Fruit fly (Drosophila melanogaster) whole organism, embryonic: Measurements from ENCODE around the gene east.

ENCODE experiments used
- Atf6 ChIP-seq: fragments of 200-800 bp; sonication (Bioruptor generic); IDR thresholded peaks from 2 replicates; pipeline ENCODE4 v1.3.6; 2022; ENCODE audit warnings: missing biosample characterization, missing genetic modification characterization
- CG10147 ChIP-seq: fragments of 200-800 bp; sonication (Bioruptor generic); optimal IDR thresholded peaks from 2 replicates; lab custom pipeline; 2019; ENCODE audit warnings: missing biosample characterization, mild to moderate bottlenecking, missing genetic modification characterization, moderate library complexity
- CG12155 ChIP-seq: fragments of 200-800 bp; sonication (Bioruptor generic); optimal IDR thresholded peaks from 3 replicates; lab custom pipeline; 2016; ENCODE audit warnings: missing biosample characterization, missing genetic modification characterization
- CG12219 ChIP-seq: fragments of 200-800 bp; sonication (Bioruptor generic); optimal IDR thresholded peaks from 3 replicates; lab custom pipeline; 2018; ENCODE audit warnings: missing biosample characterization, mild to moderate bottlenecking, missing genetic modification characterization
- CG12659 ChIP-seq: fragments of 200-800 bp; sonication (Bioruptor generic); optimal IDR thresholded peaks from 3 replicates; lab custom pipeline; 2017; ENCODE audit warnings: mild to moderate bottlenecking, missing biosample characterization, missing genetic modification reagents, missing genetic modification characterization
- CG18599 ChIP-seq: fragments of 200-800 bp; sonication (Bioruptor generic); optimal IDR thresholded peaks from 3 replicates; lab custom pipeline; 2017; ENCODE audit warnings: missing biosample characterization, missing genetic modification characterization, mild to moderate bottlenecking, moderate library complexity, missing genetic modification reagents
- CG2678 ChIP-seq: fragments of 200-800 bp; sonication (Bioruptor generic); optimal IDR thresholded peaks from 3 replicates; lab custom pipeline; 2019; ENCODE audit warnings: missing biosample characterization, mild to moderate bottlenecking, missing genetic modification characterization, moderate library complexity
- CG30020 ChIP-seq: fragments of 200-800 bp; optimal IDR thresholded peaks from 2 replicates; lab custom pipeline; 2019; ENCODE audit warnings: missing biosample characterization, mild to moderate bottlenecking, missing genetic modification characterization, moderate library complexity
- CG30403 ChIP-seq: fragments of 200-800 bp; sonication (Bioruptor generic); optimal IDR thresholded peaks from 3 replicates; lab custom pipeline; 2016; ENCODE audit warnings: missing biosample characterization, missing genetic modification characterization
- CG31365 ChIP-seq: fragments of 200-800 bp; sonication (Bioruptor generic); optimal IDR thresholded peaks from 2 replicates; lab custom pipeline; 2018; ENCODE audit warnings: missing biosample characterization, mild to moderate bottlenecking, missing genetic modification characterization
- CG32767 ChIP-seq: fragments of 200-800 bp; sonication (Bioruptor generic); IDR thresholded peaks from 2 replicates; pipeline ENCODE4 v1.3.6; 2022; ENCODE audit warnings: missing biosample characterization, missing genetic modification characterization
- CG3838 ChIP-seq: fragments of 200-800 bp; sonication (Bioruptor generic); optimal IDR thresholded peaks from 3 replicates; lab custom pipeline; 2016; ENCODE audit warnings: missing biosample characterization, missing genetic modification characterization
- CG4707 ChIP-seq: fragments of 200-800 bp; sonication (Bioruptor generic); optimal IDR thresholded peaks from 2 replicates; lab custom pipeline; 2018; ENCODE audit warnings: missing biosample characterization, mild to moderate bottlenecking, missing genetic modification characterization, moderate library complexity
- CG4730 ChIP-seq: fragments of 200-800 bp; sonication (Bioruptor generic); IDR thresholded peaks from 2 replicates; pipeline ENCODE4 v1.3.6; 2022; ENCODE audit warnings: missing biosample characterization, missing genetic modification characterization
- CG6689 ChIP-seq: fragments of 200-800 bp; sonication (Bioruptor generic); IDR thresholded peaks from 2 replicates; pipeline ENCODE4 v1.3.6; 2022; ENCODE audit warnings: missing biosample characterization, missing genetic modification characterization
- CG6765 ChIP-seq: fragments of 200-800 bp; sonication (Bioruptor generic); optimal IDR thresholded peaks from 3 replicates; lab custom pipeline; 2017; ENCODE audit warnings: missing biosample characterization, mild to moderate bottlenecking, missing genetic modification characterization
- CG6854 ChIP-seq: fragments of 200-800 bp; sonication (Bioruptor generic); optimal IDR thresholded peaks from 3 replicates; lab custom pipeline; 2017; ENCODE audit warnings: missing biosample characterization, mild to moderate bottlenecking, missing genetic modification characterization
- CG7839 ChIP-seq: fragments of 200-800 bp; sonication (Bioruptor generic); optimal IDR thresholded peaks from 3 replicates; lab custom pipeline; 2018; ENCODE audit warnings: missing biosample characterization, mild to moderate bottlenecking, missing genetic modification characterization, moderate library complexity
- CG8388 ChIP-seq: fragments of 200-800 bp; sonication (Bioruptor generic); optimal IDR thresholded peaks from 2 replicates; lab custom pipeline; 2019; ENCODE audit warnings: missing biosample characterization, mild to moderate bottlenecking, missing genetic modification characterization, moderate library complexity
- Dad ChIP-seq: fragments of 200-800 bp; sonication (Bioruptor generic); optimal IDR thresholded peaks from 3 replicates; lab custom pipeline; 2016; ENCODE audit warnings: missing biosample characterization, missing genetic modification characterization
- Dip2 ChIP-seq: fragments of 200-800 bp; sonication (Bioruptor generic); IDR thresholded peaks from 2 replicates; pipeline ENCODE4 v1.3.6; 2022; ENCODE audit warnings: missing biosample characterization, missing genetic modification characterization
- Dll ChIP-seq: fragments of 200-800 bp; sonication (Bioruptor generic); IDR thresholded peaks from 4 replicates; pipeline ENCODE4 v1.3.6; 2022; ENCODE audit warnings: missing biosample characterization, missing genetic modification characterization; ENCODE audit not compliant: partially characterized antibody
- Fer2 ChIP-seq: fragments of 200-800 bp; sonication (Bioruptor generic); optimal IDR thresholded peaks from 2 replicates; lab custom pipeline; 2018; ENCODE audit warnings: missing biosample characterization, mild to moderate bottlenecking, missing genetic modification characterization, moderate library complexity
- Fer3 ChIP-seq: fragments of 200-800 bp; sonication (Bioruptor generic); optimal IDR thresholded peaks from 2 replicates; lab custom pipeline; 2018; ENCODE audit warnings: missing biosample characterization, mild to moderate bottlenecking, missing genetic modification characterization, moderate library complexity
- MTF-1 ChIP-seq: fragments of 200-800 bp; sonication (Bioruptor generic); optimal IDR thresholded peaks from 2 replicates; lab custom pipeline; 2018; ENCODE audit warnings: missing biosample characterization, mild to moderate bottlenecking, missing genetic modification characterization, borderline replicate concordance
- Max ChIP-seq: fragments of 200-800 bp; sonication (Bioruptor generic); optimal IDR thresholded peaks from 2 replicates; lab custom pipeline; 2016; ENCODE audit warnings: missing biosample characterization, mild to moderate bottlenecking, missing genetic modification characterization
- NC2α ChIP-seq: fragments of 200-800 bp; sonication (Bioruptor generic); optimal IDR thresholded peaks from 2 replicates; lab custom pipeline; 2016; ENCODE audit warnings: missing biosample characterization, missing genetic modification characterization
- Sry-β ChIP-seq: fragments of 200-800 bp; sonication (Bioruptor generic); optimal IDR thresholded peaks from 2 replicates; lab custom pipeline; 2018; ENCODE audit warnings: missing biosample characterization, mild to moderate bottlenecking, missing genetic modification characterization, moderate library complexity
- Usf ChIP-seq: fragments of 200-800 bp; sonication (Bioruptor generic); optimal IDR thresholded peaks from 2 replicates; lab custom pipeline; 2017; ENCODE audit warnings: missing genotype, missing biosample characterization, missing genetic modification characterization
- ab ChIP-seq: fragments of 200-800 bp; sonication (Bioruptor generic); optimal IDR thresholded peaks from 2 replicates; lab custom pipeline; 2016; ENCODE audit warnings: missing biosample characterization, missing genetic modification characterization
- abd-A ChIP-seq: fragments of 200-800 bp; sonication (Bioruptor generic); optimal IDR thresholded peaks from 3 replicates; lab custom pipeline; 2019; ENCODE audit warnings: missing biosample characterization, mild to moderate bottlenecking, missing genetic modification characterization, moderate library complexity
- corto ChIP-seq: fragments of 200-800 bp; sonication (Bioruptor generic); optimal IDR thresholded peaks from 2 replicates; lab custom pipeline; 2016; ENCODE audit warnings: missing biosample characterization, mild to moderate bottlenecking, missing genetic modification characterization, moderate library complexity
- croc ChIP-seq: fragments of 200-800 bp; sonication (Bioruptor generic); conservative IDR thresholded peaks from 3 replicates; pipeline ENCODE4 v1.3.6; 2022; ENCODE audit warnings: missing biosample characterization, missing genetic modification characterization
- dan ChIP-seq: fragments of 200-800 bp; sonication (Bioruptor generic); IDR thresholded peaks from 2 replicates; pipeline ENCODE4 v1.3.6; 2022; ENCODE audit warnings: missing biosample characterization, missing genetic modification characterization
- ems ChIP-seq: fragments of 200-800 bp; sonication (Bioruptor generic); optimal IDR thresholded peaks from 3 replicates; lab custom pipeline; 2016; ENCODE audit warnings: missing biosample characterization, missing genetic modification characterization
- eve ChIP-seq, 2 experiments: fragments of >200 bp; optimal IDR thresholded peaks; 2 replicates each; lab custom pipeline; 2017; ENCODE audit warnings: missing biosample characterization in 2 of 2, missing genetic modification characterization in 2 of 2
- gt ChIP-seq: fragments of 200-800 bp; sonication (Bioruptor generic); IDR thresholded peaks from 2 replicates; pipeline ENCODE4 v1.3.6; 2022; ENCODE audit warnings: missing biosample characterization, missing genetic modification characterization
- insv ChIP-seq, 2 experiments: fragments of 200-800 bp; sonication (Bioruptor generic); optimal IDR thresholded peaks; 3 replicates each; lab custom pipeline; 2016 to 2018; ENCODE audit warnings: missing biosample characterization in 2 of 2, missing genetic modification characterization in 2 of 2
- maf-S ChIP-seq: fragments of 200-800 bp; sonication (Bioruptor generic); optimal IDR thresholded peaks from 2 replicates; lab custom pipeline; 2016; ENCODE audit warnings: missing biosample characterization, missing genetic modification characterization
- nmo ChIP-seq: fragments of 200-800 bp; sonication (Bioruptor generic); optimal IDR thresholded peaks from 2 replicates; lab custom pipeline; 2018; ENCODE audit warnings: missing biosample characterization, mild to moderate bottlenecking, missing genetic modification characterization, moderate library complexity
- pan ChIP-seq, 4 experiments: fragments of >200 bp in 3 of 4; fragments of 200-800 bp in 1 of 4; sonication (Bioruptor generic) in 1 of 4; optimal IDR thresholded peaks in 3 of 4; IDR thresholded peaks in 1 of 4; 2 replicates each; pipeline versions ENCODE4 v1.3.6 to Lab custom; 2017 to 2022; ENCODE audit warnings: missing biosample characterization in 2 of 4, missing genetic modification characterization in 2 of 4, mixed read lengths in 1 of 4
- pfk ChIP-seq: fragments of 200-800 bp; sonication (Bioruptor generic); optimal IDR thresholded peaks from 2 replicates; lab custom pipeline; 2018; ENCODE audit warnings: missing biosample characterization, mild to moderate bottlenecking, missing genetic modification characterization, moderate library complexity
- pnt ChIP-seq: fragments of 200-800 bp; sonication (Bioruptor generic); optimal IDR thresholded peaks from 3 replicates; lab custom pipeline; 2016; ENCODE audit warnings: missing biosample characterization, missing genetic modification characterization
- pum ChIP-seq: fragments of 200-800 bp; sonication (Bioruptor generic); optimal IDR thresholded peaks from 2 replicates; lab custom pipeline; 2016; ENCODE audit warnings: missing biosample characterization, missing genetic modification characterization
- sob ChIP-seq: fragments of 200-800 bp; sonication (Bioruptor generic); IDR thresholded peaks from 2 replicates; pipeline ENCODE4 v1.3.6; 2022; ENCODE audit warnings: missing biosample characterization, missing genetic modification characterization
- tgo ChIP-seq: fragments of 200-800 bp; sonication (Bioruptor generic); IDR thresholded peaks from 3 replicates; pipeline ENCODE4 v1.3.6; 2022; ENCODE audit warnings: missing biosample characterization, missing genetic modification characterization
- unc-4 ChIP-seq: fragments of 200-800 bp; sonication (Bioruptor generic); IDR thresholded peaks from 2 replicates; pipeline ENCODE4 v1.3.6; 2022; ENCODE audit warnings: missing biosample characterization, missing genetic modification characterization; ENCODE audit not compliant: partially characterized antibody
- zen ChIP-seq: fragments of 200-800 bp; sonication (Bioruptor generic); optimal IDR thresholded peaks from 3 replicates; lab custom pipeline; 2018; ENCODE audit warnings: missing biosample characterization, mild to moderate bottlenecking, missing genetic modification characterization, moderate library complexity

east gene

dm6 chrX:2010010-2010873, at the start of gene east (continued):
- TF ChIP-seq pnt (GFP tag; lab: Kevin White, UChicago) (no peak), CG2678 (tag; lab: Kevin White, UChicago) (peak; percentile 1), tgo (GFP tag; lab: Robert Waterston, UW) (no peak), zen (tag; lab: Kevin White, UChicago) (no peak), maf-S (GFP tag; lab: Kevin White, UChicago) (no peak), insv (GFP tag; optimal IDR thresholded peaks at IDR 0.05; lab: Kevin White, UChicago) (no peak), Dip2 (GFP tag; lab: Robert Waterston, UW) (no peak), CG6765 (GFP tag; lab: Kevin White, UChicago) (no peak), CG30020 (tag; lab: Kevin White, UChicago) (no peak), Atf6 (GFP tag; lab: Robert Waterston, UW) (0 out of 2 replicates have a peak, but pooled peaks have one; percentile 26), CG12659 (GFP tag; lab: Kevin White, UChicago) (peak; percentile 6), CG10147 (GFP tag; lab: Kevin White, UChicago) (no peak), CG18599 (GFP tag; lab: Kevin White, UChicago) (no peak), Dll (GFP tag; lab: Robert Waterston, UW) (peak; percentile 32; the same call in 2 of the 4 replicates), CG6689 (GFP tag; lab: Robert Waterston, UW) (peak; percentile 2; the same call in 1 of the 2 replicates), unc-4 (GFP tag; lab: Robert Waterston, UW) (no peak), CG7839 (tag; lab: Kevin White, UChicago) (no peak), abd-A (tag; lab: Kevin White, UChicago) (peak; percentile 62), ems (GFP tag; lab: Kevin White, UChicago) (no peak), corto (GFP tag; lab: Kevin White, UChicago) (no peak), gt (GFP tag; lab: Robert Waterston, UW) (no peak), CG12219 (GFP tag; lab: Kevin White, UChicago) (no peak), Fer3 (tag; lab: Kevin White, UChicago) (peak; percentile 18), CG32767 (GFP tag; lab: Robert Waterston, UW) (no peak), Sry-β (GFP tag; lab: Kevin White, UChicago) (no peak), CG30403 (GFP tag; lab: Kevin White, UChicago) (no peak), CG6854 (GFP tag; lab: Kevin White, UChicago) (no peak), eve (GFP tag; optimal IDR thresholded peaks at IDR 0.05; lab: Kevin White, UChicago) (no peak), CG3838 (no peak), CG31365 (tag; lab: Kevin White, UChicago) (no peak), croc (GFP tag; lab: Robert Waterston, UW) (no peak), nmo (GFP tag; lab: Kevin White, UChicago) (no peak), MTF-1 (no peak), Usf (no peak), CG12155 (no peak), pan (optimal IDR thresholded peaks at IDR 0.05; lab: Kevin White, UChicago) (no peak), pan (GFP tag; optimal IDR thresholded peaks at IDR 0.05 in 1 of 2, IDR thresholded peaks at IDR 0.05 in 1 of 2) (peak in 1 of 2 experiments; percentile 12), ab (GFP tag; lab: Kevin White, UChicago) (no peak), dan (GFP tag; lab: Robert Waterston, UW) (no peak), CG4730 (no peak), pum (GFP tag; lab: Kevin White, UChicago) (no peak), Max (GFP tag; lab: Kevin White, UChicago) (no peak), Dad (GFP tag; lab: Kevin White, UChicago) (no peak), Fer2 (tag; lab: Kevin White, UChicago) (no peak), NC2α (GFP tag; lab: Kevin White, UChicago) (no peak), CG4707 (GFP tag; lab: Kevin White, UChicago) (no peak), sob (GFP tag; lab: Robert Waterston, UW) (no peak), CG8388 (GFP tag; lab: Kevin White, UChicago) (no peak), pfk (GFP tag; lab: Kevin White, UChicago) (no peak)
